Fruit fly (Drosophila melanogaster): ENCODE measurements around the gene Kap3.

dm6 chrX:11351351-11351750 lies 11.5 kb upstream of the Kap3 start:
- no peak for TF ChIP-seq psq (optimal IDR thresholded peaks at IDR 0.05)
- no peak for TF ChIP-seq Sin3A (optimal IDR thresholded peaks at IDR 0.05)
